Fruit fly (Drosophila melanogaster) whole organism, embryonic: Measurements from ENCODE around the gene AP-2mu.

Experiments used
- Bgb ChIP-seq: fragments of 200-800 bp; sonication (Bioruptor generic); IDR thresholded peaks from 2 replicates; pipeline ENCODE4 v1.3.6; 2022; ENCODE audit warnings: missing biosample characterization, missing genetic modification characterization; ENCODE audit not compliant: partially characterized antibody
- BtbVII ChIP-seq: fragments of 200-800 bp; sonication (Bioruptor generic); optimal IDR thresholded peaks from 3 replicates; lab custom pipeline; 2017; ENCODE audit warnings: missing biosample characterization, mild to moderate bottlenecking, missing genetic modification characterization
- CG10654 ChIP-seq: fragments of 200-800 bp; sonication (Bioruptor generic); optimal IDR thresholded peaks from 2 replicates; lab custom pipeline; 2016; ENCODE audit warnings: missing biosample characterization, missing genetic modification characterization
- CG11398 ChIP-seq: fragments of 200-800 bp; sonication (Bioruptor generic); optimal IDR thresholded peaks from 2 replicates; lab custom pipeline; 2016; ENCODE audit warnings: missing biosample characterization, missing genetic modification characterization
- CG12769 ChIP-seq: fragments of 200-800 bp; sonication (Bioruptor generic); optimal IDR thresholded peaks from 2 replicates; lab custom pipeline; 2019; ENCODE audit warnings: missing biosample characterization, mild to moderate bottlenecking, missing genetic modification characterization, moderate library complexity
- CG12942 ChIP-seq: fragments of 200-800 bp; sonication (Bioruptor generic); optimal IDR thresholded peaks from 3 replicates; lab custom pipeline; 2016; ENCODE audit warnings: missing biosample characterization, missing genetic modification characterization
- CG13624 ChIP-seq: fragments of 200-800 bp; sonication (Bioruptor generic); optimal IDR thresholded peaks from 2 replicates; lab custom pipeline; 2016; ENCODE audit warnings: missing biosample characterization, missing genetic modification characterization
- CG14050 ChIP-seq: fragments of 200-800 bp; sonication (Bioruptor generic); IDR thresholded peaks from 3 replicates; pipeline ENCODE4 v1.3.6; 2022; ENCODE audit warnings: missing biosample characterization, missing genetic modification characterization
- CG16813 ChIP-seq: fragments of 200-800 bp; sonication (Bioruptor generic); IDR thresholded peaks from 3 replicates; pipeline ENCODE4 v1.3.6; 2022; ENCODE audit warnings: missing biosample characterization, missing genetic modification characterization; ENCODE audit not compliant: partially characterized antibody
- CG17328 ChIP-seq: fragments of 200-800 bp; sonication (Bioruptor generic); IDR thresholded peaks from 2 replicates; pipeline ENCODE4 v1.3.6; 2022; ENCODE audit warnings: missing biosample characterization, missing genetic modification characterization
- CG17385 ChIP-seq: fragments of 200-800 bp; sonication (Bioruptor generic); optimal IDR thresholded peaks from 3 replicates; lab custom pipeline; 2018; ENCODE audit warnings: missing biosample characterization, mild to moderate bottlenecking, missing genetic modification characterization
- CG17829 ChIP-seq: fragments of 200-800 bp; optimal IDR thresholded peaks from 2 replicates; lab custom pipeline; 2019; ENCODE audit warnings: missing biosample characterization, mild to moderate bottlenecking, missing genetic modification characterization, moderate library complexity
- CG3065 ChIP-seq: fragments of 200-800 bp; sonication (Bioruptor generic); optimal IDR thresholded peaks from 2 replicates; lab custom pipeline; 2016; ENCODE audit warnings: missing biosample characterization, missing genetic modification characterization
- CG3281 ChIP-seq: fragments of 200-800 bp; sonication (Bioruptor generic); optimal IDR thresholded peaks from 3 replicates; lab custom pipeline; 2017; ENCODE audit warnings: missing biosample characterization, mild to moderate bottlenecking, missing genetic modification characterization
- CG33213 ChIP-seq: fragments of 200-800 bp; sonication (Bioruptor generic); optimal IDR thresholded peaks from 3 replicates; lab custom pipeline; 2016; ENCODE audit warnings: missing biosample characterization, missing genetic modification characterization
- CG3838 ChIP-seq: fragments of 200-800 bp; sonication (Bioruptor generic); optimal IDR thresholded peaks from 3 replicates; lab custom pipeline; 2016; ENCODE audit warnings: missing biosample characterization, missing genetic modification characterization
- CG4617 ChIP-seq: fragments of 200-800 bp; sonication (Bioruptor generic); optimal IDR thresholded peaks from 3 replicates; lab custom pipeline; 2016; ENCODE audit warnings: missing biosample characterization, missing genetic modification characterization, borderline replicate concordance
- CG5953 ChIP-seq: fragments of 200-800 bp; sonication (Bioruptor generic); IDR thresholded peaks from 2 replicates; pipeline ENCODE4 v1.3.6; 2022; ENCODE audit warnings: missing biosample characterization, missing genetic modification characterization
- CG6813 ChIP-seq: fragments of 200-800 bp; sonication (Bioruptor generic); optimal IDR thresholded peaks from 2 replicates; lab custom pipeline; 2017; ENCODE audit warnings: missing biosample characterization, missing genetic modification characterization, mild to moderate bottlenecking, moderate library complexity, missing genetic modification reagents
- CG7271 ChIP-seq: fragments of 200-800 bp; sonication (Bioruptor generic); optimal IDR thresholded peaks from 2 replicates; lab custom pipeline; 2018; ENCODE audit warnings: missing biosample characterization, mild to moderate bottlenecking, missing genetic modification characterization, moderate library complexity
- CG8478 ChIP-seq: fragments of >200 bp; optimal IDR thresholded peaks from 2 replicates; lab custom pipeline; 2018
- CG9727 ChIP-seq: fragments of 200-800 bp; sonication (Bioruptor generic); optimal IDR thresholded peaks from 3 replicates; lab custom pipeline; 2017; ENCODE audit warnings: missing biosample characterization, mild to moderate bottlenecking, missing genetic modification characterization
- CG9876 ChIP-seq: fragments of 200-800 bp; sonication (Bioruptor generic); optimal IDR thresholded peaks from 2 replicates; lab custom pipeline; 2016; ENCODE audit warnings: missing biosample characterization, missing genetic modification characterization
- HLH3B ChIP-seq: fragments of 200-800 bp; sonication (Bioruptor generic); IDR thresholded peaks from 2 replicates; pipeline ENCODE4 v1.3.6; 2022; ENCODE audit warnings: missing biosample characterization, missing genetic modification characterization
- HLH4C ChIP-seq: fragments of 200-800 bp; sonication (Bioruptor generic); IDR thresholded peaks from 3 replicates; pipeline ENCODE4 v1.3.6; 2022; ENCODE audit warnings: missing biosample characterization, missing genetic modification characterization; ENCODE audit not compliant: partially characterized antibody
- Hr3 ChIP-seq: fragments of 200-800 bp; sonication (Bioruptor generic); optimal IDR thresholded peaks from 3 replicates; lab custom pipeline; 2016; ENCODE audit warnings: missing biosample characterization, missing genetic modification characterization
- Meics ChIP-seq: fragments of 200-800 bp; sonication (Bioruptor generic); optimal IDR thresholded peaks from 2 replicates; lab custom pipeline; 2017; ENCODE audit warnings: missing biosample characterization, mild to moderate bottlenecking, missing genetic modification characterization
- Mrtf ChIP-seq: fragments of 200-800 bp; sonication (Bioruptor generic); IDR thresholded peaks from 3 replicates; pipeline ENCODE4 v1.3.6; 2022; ENCODE audit warnings: missing biosample characterization, missing genetic modification characterization
- Sin3A ChIP-seq: fragments of >200 bp; optimal IDR thresholded peaks from 2 replicates; lab custom pipeline; 2018
- Sry-β ChIP-seq: fragments of 200-800 bp; sonication (Bioruptor generic); optimal IDR thresholded peaks from 2 replicates; lab custom pipeline; 2018; ENCODE audit warnings: missing biosample characterization, mild to moderate bottlenecking, missing genetic modification characterization, moderate library complexity
- aop ChIP-seq: fragments of 200-800 bp; sonication (Bioruptor generic); IDR thresholded peaks from 2 replicates; pipeline ENCODE4 v1.3.6; 2022; ENCODE audit warnings: missing biosample characterization, missing genetic modification characterization
- cad ChIP-seq: fragments of >200 bp; optimal IDR thresholded peaks from 2 replicates; lab custom pipeline; 2017; ENCODE audit warnings: missing biosample characterization, missing genetic modification characterization
- cg ChIP-seq: fragments of 200-800 bp; sonication (Bioruptor generic); optimal IDR thresholded peaks from 3 replicates; lab custom pipeline; 2019; ENCODE audit warnings: missing biosample characterization, mild to moderate bottlenecking, missing genetic modification characterization, moderate library complexity
- chif ChIP-seq, 2 experiments: fragments of 200-800 bp; sonication (Bioruptor generic); optimal IDR thresholded peaks; 3 replicates each; lab custom pipeline; 2016; ENCODE audit warnings: missing biosample characterization in 2 of 2, missing genetic modification characterization in 2 of 2
- crc ChIP-seq: fragments of 200-800 bp; sonication (Bioruptor generic); optimal IDR thresholded peaks from 2 replicates; lab custom pipeline; 2016; ENCODE audit warnings: missing biosample characterization, missing genetic modification characterization
- crp ChIP-seq, 2 experiments: fragments of 200-800 bp; sonication (Bioruptor generic); optimal IDR thresholded peaks; 2 replicates in 1 of 2; 3 replicates in 1 of 2; lab custom pipeline; 2017; ENCODE audit warnings: missing biosample characterization in 2 of 2, missing genetic modification characterization in 2 of 2, mild to moderate bottlenecking in 1 of 2, moderate library complexity in 1 of 2
- eve ChIP-seq, 2 experiments: fragments of >200 bp; optimal IDR thresholded peaks; 2 replicates each; lab custom pipeline; 2017; ENCODE audit warnings: missing biosample characterization in 2 of 2, missing genetic modification characterization in 2 of 2
- ewg ChIP-seq: fragments of 200-800 bp; sonication (Bioruptor generic); optimal IDR thresholded peaks from 3 replicates; lab custom pipeline; 2017; ENCODE audit warnings: mild to moderate bottlenecking, missing biosample characterization, missing genetic modification reagents, missing genetic modification characterization
- grau ChIP-seq: fragments of 200-800 bp; optimal IDR thresholded peaks from 3 replicates; lab custom pipeline; 2019; ENCODE audit warnings: missing biosample characterization, mild to moderate bottlenecking, missing genetic modification characterization, moderate library complexity
- gsb ChIP-seq: fragments of 200-800 bp; sonication (Bioruptor generic); IDR thresholded peaks from 2 replicates; pipeline ENCODE4 v1.3.6; 2022; ENCODE audit warnings: missing biosample characterization, missing genetic modification characterization
- jigr1 ChIP-seq: fragments of 200-800 bp; sonication (Bioruptor generic); IDR thresholded peaks from 3 replicates; pipeline ENCODE4 v1.3.6; 2022; ENCODE audit warnings: missing biosample characterization, missing genetic modification characterization
- ken ChIP-seq: fragments of 200-800 bp; sonication (Bioruptor generic); IDR thresholded peaks from 3 replicates; pipeline ENCODE4 v1.3.6; 2022; ENCODE audit warnings: missing biosample characterization, missing genetic modification characterization
- knrl ChIP-seq: fragments of 200-800 bp; sonication (Bioruptor generic); IDR thresholded peaks from 3 replicates; pipeline ENCODE4 v1.3.6; 2022; ENCODE audit warnings: missing biosample characterization, missing genetic modification characterization; ENCODE audit not compliant: partially characterized antibody
- lab ChIP-seq: fragments of 200-800 bp; sonication (Bioruptor generic); optimal IDR thresholded peaks from 3 replicates; lab custom pipeline; 2017; ENCODE audit warnings: missing biosample characterization, missing genetic modification characterization, mild to moderate bottlenecking, moderate library complexity, missing genetic modification reagents
- pnt ChIP-seq: fragments of 200-800 bp; sonication (Bioruptor generic); optimal IDR thresholded peaks from 3 replicates; lab custom pipeline; 2016; ENCODE audit warnings: missing biosample characterization, missing genetic modification characterization
- tap ChIP-seq: fragments of 200-800 bp; optimal IDR thresholded peaks from 3 replicates; lab custom pipeline; 2019; ENCODE audit warnings: missing biosample characterization, mild to moderate bottlenecking, missing genetic modification characterization, moderate library complexity
- tna ChIP-seq: fragments of 200-800 bp; sonication (Bioruptor generic); IDR thresholded peaks from 2 replicates; pipeline ENCODE4 v1.3.6; 2022; ENCODE audit warnings: missing biosample characterization, missing genetic modification characterization; ENCODE audit not compliant: partially characterized antibody
- trem ChIP-seq: fragments of 200-800 bp; optimal IDR thresholded peaks from 3 replicates; lab custom pipeline; 2019; ENCODE audit warnings: missing biosample characterization, mild to moderate bottlenecking, missing genetic modification characterization, moderate library complexity
- tup ChIP-seq: fragments of 200-800 bp; sonication (Bioruptor generic); optimal IDR thresholded peaks from 2 replicates; lab custom pipeline; 2016; ENCODE audit warnings: missing biosample characterization, mild to moderate bottlenecking, missing genetic modification characterization, moderate library complexity
- zfh1 ChIP-seq: fragments of 200-800 bp; sonication (Bioruptor generic); IDR thresholded peaks from 3 replicates; pipeline ENCODE4 v1.3.6; 2022; ENCODE audit warnings: missing biosample characterization, missing genetic modification characterization

The AP-2mu gene

DNA sequence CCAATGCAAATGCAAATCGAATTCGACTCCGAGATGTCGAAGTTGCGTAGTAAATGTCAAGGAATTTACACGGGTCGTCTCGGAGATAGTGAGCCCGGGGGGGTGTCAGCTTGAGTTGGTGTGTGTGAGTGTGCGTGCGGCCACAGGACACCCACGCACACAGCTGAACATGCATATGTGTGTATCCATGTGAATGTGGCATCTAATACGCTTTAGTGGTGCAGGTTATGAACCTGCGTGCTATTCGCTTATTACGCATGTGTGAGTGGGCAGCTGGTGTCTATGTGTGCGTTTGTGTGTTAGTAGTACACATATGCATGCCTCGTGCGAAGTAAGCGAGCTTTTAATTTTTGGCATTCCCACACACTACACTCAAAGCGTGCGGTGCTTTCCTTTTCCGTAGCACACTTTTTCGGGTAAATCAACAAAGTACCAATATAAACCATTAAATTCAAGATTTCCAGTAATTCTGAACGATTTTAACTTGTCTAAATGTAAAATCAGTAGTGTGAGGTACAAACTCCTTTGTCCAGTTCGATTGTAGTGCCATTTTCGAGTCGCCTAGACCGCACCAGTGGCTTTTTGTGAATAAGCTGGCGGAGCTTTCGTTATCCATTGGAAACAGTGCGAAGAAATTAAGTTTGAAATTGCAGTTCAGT is 6.7 kb downstream of the AP-2mu start (continued):
- peak; percentile 80 for TF ChIP-seq CG6813 (GFP tag; lab: Kevin White, UChicago)
- peak; percentile 39; the same call in 1 of the 2 replicates for TF ChIP-seq CG5953
- no peak for TF ChIP-seq Bgb (GFP tag; lab: Robert Waterston, UW)
- peak; percentile 88 for TF ChIP-seq BtbVII (GFP tag; lab: Kevin White, UChicago)
- peak; percentile 85 for TF ChIP-seq pnt (GFP tag; lab: Kevin White, UChicago)
- peak; percentile 71 for TF ChIP-seq zfh1
- no peak for TF ChIP-seq CG12769
- TF ChIP-seq tap (tag; lab: Kevin White, UChicago): peak; percentile 75
- peak; percentile 84 for TF ChIP-seq Hr3 (GFP tag; lab: Kevin White, UChicago)
- TF ChIP-seq Mrtf (GFP tag; lab: Robert Waterston, UW): peak; percentile 81; the same call in 2 of the 3 replicates
- peak; percentile 81 for TF ChIP-seq CG17385 (GFP tag; lab: Kevin White, UChicago)
- peak; percentile 80 for TF ChIP-seq CG9727 (GFP tag; lab: Kevin White, UChicago)
- peak; percentile 67 for TF ChIP-seq CG8478 (lab: Kevin White, UChicago)
- TF ChIP-seq CG12942 (GFP tag; lab: Kevin White, UChicago): peak; percentile 77
- TF ChIP-seq crp (GFP tag; optimal IDR thresholded peaks at IDR 0.05; lab: Kevin White, UChicago): peak in 1 of 2 experiments; percentile 28
- TF ChIP-seq ewg (GFP tag; lab: Kevin White, UChicago): peak; percentile 83
- TF ChIP-seq aop: peak; percentile 69; the same call in 1 of the 2 replicates
- TF ChIP-seq CG7271 (tag; lab: Kevin White, UChicago): no peak
- TF ChIP-seq tup (GFP tag; lab: Kevin White, UChicago): peak; percentile 87
- TF ChIP-seq jigr1: peak; percentile 64; the same call in 2 of the 3 replicates
- TF ChIP-seq cg (GFP tag; lab: Kevin White, UChicago): peak; percentile 73
- no peak for TF ChIP-seq CG16813 (GFP tag; lab: Robert Waterston, UW)
- peak; percentile 72 for TF ChIP-seq CG17829
- TF ChIP-seq grau (tag; lab: Kevin White, UChicago): peak; percentile 88
- no peak for TF ChIP-seq CG33213 (GFP tag; lab: Kevin White, UChicago)
- no peak for TF ChIP-seq knrl (GFP tag; lab: Robert Waterston, UW)
- peak; percentile 89 for TF ChIP-seq CG3281 (GFP tag; lab: Kevin White, UChicago)
- peak; percentile 96 for TF ChIP-seq lab (GFP tag; lab: Kevin White, UChicago)
- TF ChIP-seq CG14050 (GFP tag; lab: Robert Waterston, UW): peak; percentile 77
- peak; percentile 80 for TF ChIP-seq CG9876 (GFP tag; lab: Kevin White, UChicago)
- TF ChIP-seq HLH3B (GFP tag; lab: Robert Waterston, UW): peak; percentile 87
- TF ChIP-seq cad (GFP tag; lab: Kevin White, UChicago): no peak
- peak; percentile 43 for TF ChIP-seq CG4617 (GFP tag; lab: Kevin White, UChicago)
- peak; percentile 72 for TF ChIP-seq ken (GFP tag; lab: Robert Waterston, UW)
- TF ChIP-seq CG10654 (GFP tag; lab: Kevin White, UChicago): peak; percentile 77
- TF ChIP-seq gsb (GFP tag; lab: Robert Waterston, UW): peak; percentile 73
- TF ChIP-seq Sin3A (lab: Kevin White, UChicago): no peak
- no peak for TF ChIP-seq HLH4C (GFP tag; lab: Robert Waterston, UW)
- no peak for TF ChIP-seq CG3838 (GFP tag; lab: Kevin White, UChicago)
- peak; percentile 93 for TF ChIP-seq Meics (GFP tag; lab: Kevin White, UChicago)
- no peak for TF ChIP-seq Sry-β (GFP tag; lab: Kevin White, UChicago)
- no peak for TF ChIP-seq eve (GFP tag; optimal IDR thresholded peaks at IDR 0.05; lab: Kevin White, UChicago)
- TF ChIP-seq CG3065 (GFP tag; lab: Kevin White, UChicago): no peak
- peak; percentile 89 for TF ChIP-seq CG13624 (GFP tag; lab: Kevin White, UChicago)
- peak; percentile 73 to 80 for TF ChIP-seq chif (GFP tag; optimal IDR thresholded peaks at IDR 0.05; lab: Kevin White, UChicago)
- TF ChIP-seq CG11398: peak; percentile 78
- TF ChIP-seq CG17328 (GFP tag; lab: Robert Waterston, UW): peak; percentile 81
- peak; percentile 34 for TF ChIP-seq trem
- TF ChIP-seq crc (GFP tag; lab: Kevin White, UChicago): peak; percentile 83
- no peak for TF ChIP-seq tna (GFP tag; lab: Robert Waterston, UW)
